Worm (Caenorhabditis elegans): ENCODE data around the gene hmg-1.2.

DNA sequence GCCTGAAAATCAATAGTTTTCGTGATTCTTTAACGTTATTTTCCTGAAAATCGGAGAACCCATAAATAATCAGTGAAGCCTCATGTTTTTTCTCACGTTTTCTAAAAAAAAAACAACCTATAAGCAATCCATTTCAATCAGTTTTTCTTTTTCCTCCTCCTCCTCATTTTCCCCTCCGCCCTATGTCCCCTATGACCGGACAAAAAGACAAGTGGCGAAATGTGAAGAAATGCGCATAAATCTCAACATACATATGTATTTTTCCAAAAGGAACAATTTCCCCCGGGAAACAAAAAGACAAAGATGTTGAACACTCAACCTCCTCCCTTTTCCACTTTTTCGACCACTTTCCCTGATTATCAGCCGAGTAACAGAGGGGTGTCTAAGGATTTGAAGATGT lies 35.3 kb downstream of the hmg-1.2 start:
- TF ChIP-seq nhr-237 (tag; optimal IDR thresholded peaks at IDR 0.05) (no peak), snpc-4 (tag; optimal IDR thresholded peaks at IDR 0.05) (no peak), unc-55 (GFP tag; optimal IDR thresholded peaks at IDR 0.05) (no peak), ama-1 (optimal IDR thresholded peaks at IDR 0.05) (no peak), unc-62 (GFP tag; optimal IDR thresholded peaks at IDR 0.05) (no peak), C34F6.9 (tag; optimal IDR thresholded peaks at IDR 0.05) (no peak), nhr-11 (tag; optimal IDR thresholded peaks at IDR 0.05) (no peak), unc-39 (tag; optimal IDR thresholded peaks at IDR 0.05) (no peak), fos-1 (tag; optimal IDR thresholded peaks at IDR 0.05) (no peak)

Data from whole organism, L2 larva.